Worm (Caenorhabditis elegans) whole organism, L4 larva: ENCODE measurements around the gene sul-2.

ENCODE experiments used
- F44E2.7 ChIP-seq: fragments of 200-800 bp; sonication (Bioruptor generic); IDR thresholded peaks from 2 replicates; pipeline ENCODE4 v2.1.2; 2022; ENCODE audit warnings: missing genetic modification characterization, missing compliant biosample characterization
- aha-1 ChIP-seq: fragments of 150-350 bp; peaks from one replicate; lab custom pipeline; 2014; ENCODE audit warnings: missing biosample characterization, missing genetic modification characterization
- ceh-28 ChIP-seq: fragments of 150-350 bp; optimal IDR thresholded peaks from 2 replicates; lab custom pipeline; 2014; ENCODE audit warnings: missing biosample characterization, missing genetic modification reagents, missing genetic modification characterization
- dmd-6 ChIP-seq: fragments of 200-800 bp; sonication (Bioruptor generic); IDR thresholded peaks from 2 replicates; pipeline ENCODE4 v1.3.6; 2022; ENCODE audit warnings: missing genetic modification reagents, missing genetic modification characterization, missing compliant biosample characterization
- dpl-1 ChIP-seq: fragments of 150-350 bp; optimal IDR thresholded peaks from 2 replicates; lab custom pipeline; 2014; ENCODE audit warnings: missing biosample characterization, missing genetic modification reagents, missing genetic modification characterization
- dve-1 ChIP-seq: sonication (generic microtip); optimal IDR thresholded peaks from 2 replicates; lab custom pipeline; 2017; ENCODE audit warnings: antibody characterized with exemption, mild to moderate bottlenecking, missing genetic modification characterization, missing compliant biosample characterization; ENCODE audit not compliant: insufficient read depth
- lsy-2 ChIP-seq, 2 experiments: fragments of 150-350 bp in 1 of 2; sonication (generic microtip) in 1 of 2; optimal IDR thresholded peaks; 2 replicates each; lab custom pipeline; 2014 to 2017; ENCODE audit warnings: missing biosample characterization in 2 of 2, missing genetic modification characterization in 2 of 2
- zag-1 ChIP-seq: fragments of 150-350 bp; optimal IDR thresholded peaks from 2 replicates; lab custom pipeline; 2014; ENCODE audit warnings: missing biosample characterization, missing genetic modification characterization

- TF ChIP-seq lsy-2 (tag; optimal IDR thresholded peaks at IDR 0.05; lab: Kevin White, UChicago): no peak
- no peak for TF ChIP-seq dpl-1 (GFP tag; lab: Kevin White, UChicago)
- no peak for TF ChIP-seq dve-1 (tag; lab: Kevin White, UChicago)
- no peak for TF ChIP-seq aha-1 (tag; lab: Kevin White, UChicago)
- no peak for TF ChIP-seq zag-1 (tag; lab: Kevin White, UChicago)
- no peak for TF ChIP-seq F44E2.7 (GFP tag; lab: Robert Waterston, UW)
- TF ChIP-seq ceh-28 (tag; lab: Kevin White, UChicago): no peak
- no peak for TF ChIP-seq dmd-6
Measured at ce11 chrV:8120868-8121267, 36.7 kb upstream of the sul-2 start, which contains the start of gene D1014.6.
